Fruit fly (Drosophila melanogaster): Measurements from ENCODE around the gene ergic53.

ergic53 gene

dm6 chr3L:8547104-8547523 is 12.3 kb downstream of the ergic53 start (continued):
- peak; percentile 85 for TF ChIP-seq ATbp (GFP tag; optimal IDR thresholded peaks at IDR 0.05)
- TF ChIP-seq NK7.1 (GFP tag; optimal IDR thresholded peaks at IDR 0.05): peak; percentile 28
- TF ChIP-seq CG1792 (GFP tag; optimal IDR thresholded peaks at IDR 0.05): peak; percentile 34
- TF ChIP-seq HLH54F (GFP tag; optimal IDR thresholded peaks at IDR 0.05): peak; percentile 74
- peak; percentile 90 for TF ChIP-seq nmo (GFP tag; optimal IDR thresholded peaks at IDR 0.05)
- peak; percentile 14 for TF ChIP-seq CG3065 (GFP tag; optimal IDR thresholded peaks at IDR 0.05)
- TF ChIP-seq cwo (GFP tag; optimal IDR thresholded peaks at IDR 0.05): peak; percentile 80
- peak; percentile 79 for TF ChIP-seq tap (tag; optimal IDR thresholded peaks at IDR 0.05)
- TF ChIP-seq CG6813 (GFP tag; optimal IDR thresholded peaks at IDR 0.05): peak; percentile 78
- peak; percentile 78 for TF ChIP-seq Hr3 (GFP tag; optimal IDR thresholded peaks at IDR 0.05)
- TF ChIP-seq CG1529 (GFP tag; optimal IDR thresholded peaks at IDR 0.05): peak; percentile 77
- peak; percentile 55 for TF ChIP-seq CG8290 (GFP tag; optimal IDR thresholded peaks at IDR 0.05)
- peak in 1 of 2 experiments; percentile 71 for TF ChIP-seq CG8290 (tag; optimal IDR thresholded peaks at IDR 0.05)
- TF ChIP-seq CG18599 (GFP tag; optimal IDR thresholded peaks at IDR 0.05): peak; percentile 92
- no peak for TF ChIP-seq yki (optimal IDR thresholded peaks at IDR 0.05)
- no peak for TF ChIP-seq z (GFP tag; IDR thresholded peaks at IDR 0.05)
- TF ChIP-seq Atf3 (GFP tag; optimal IDR thresholded peaks at IDR 0.05): peak; percentile 55
- peak; percentile 82 for TF ChIP-seq pho (GFP tag; optimal IDR thresholded peaks at IDR 0.05)
- TF ChIP-seq br (optimal IDR thresholded peaks at IDR 0.05): no peak
- TF ChIP-seq cato (GFP tag; optimal IDR thresholded peaks at IDR 0.05; ENCODE audit: borderline replicate concordance): peak; percentile 44
- TF ChIP-seq CG8281 (tag; optimal IDR thresholded peaks at IDR 0.05): peak; percentile 78
- TF ChIP-seq CG15514 (GFP tag; optimal IDR thresholded peaks at IDR 0.05): peak; percentile 70
- TF ChIP-seq Gsc (GFP tag; IDR thresholded peaks at IDR 0.05): no peak
- no peak for TF ChIP-seq pfk (GFP tag; optimal IDR thresholded peaks at IDR 0.05)
- TF ChIP-seq danr (GFP tag; IDR thresholded peaks at IDR 0.05): peak; percentile 77
- TF ChIP-seq CG31365 (tag; optimal IDR thresholded peaks at IDR 0.05): peak; percentile 29
- peak; percentile 78 for TF ChIP-seq CG30431 (GFP tag; optimal IDR thresholded peaks at IDR 0.05)
- peak; percentile 88 for TF ChIP-seq CG12299 (tag; optimal IDR thresholded peaks at IDR 0.05)
- no peak for TF ChIP-seq cad (GFP tag; optimal IDR thresholded peaks at IDR 0.05)
- peak; percentile 93 for TF ChIP-seq CG7556 (GFP tag; optimal IDR thresholded peaks at IDR 0.05)
- peak; percentile 58 for TF ChIP-seq eyg (GFP tag; optimal IDR thresholded peaks at IDR 0.05)
- TF ChIP-seq fd3F (GFP tag; optimal IDR thresholded peaks at IDR 0.05): peak; percentile 91
- no peak for TF ChIP-seq fd102C (GFP tag; optimal IDR thresholded peaks at IDR 0.05)
- TF ChIP-seq CG12071 (GFP tag; optimal IDR thresholded peaks at IDR 0.05): peak; percentile 83
- TF ChIP-seq CG14860 (GFP tag; IDR thresholded peaks at IDR 0.05; ENCODE audit: partially characterized antibody): no peak
- TF ChIP-seq bcd (GFP tag; optimal IDR thresholded peaks at IDR 0.05): peak; percentile 85
- TF ChIP-seq CG4404 (GFP tag; IDR thresholded peaks at IDR 0.05): peak; percentile 68
- peak; percentile 74 for TF ChIP-seq zfh2 (GFP tag; optimal IDR thresholded peaks at IDR 0.05)
- no peak for TF ChIP-seq sc (optimal IDR thresholded peaks at IDR 0.05)
- TF ChIP-seq sc (GFP tag; optimal IDR thresholded peaks at IDR 0.05): peak; percentile 67
- no peak for TF ChIP-seq CG43689 (GFP tag; IDR thresholded peaks at IDR 0.05)
- TF ChIP-seq CG11085 (GFP tag; IDR thresholded peaks at IDR 0.05): peak; percentile 64
- TF ChIP-seq CG14441 (GFP tag; IDR thresholded peaks at IDR 0.05): peak; percentile 80
- peak; percentile 49 for TF ChIP-seq MTF-1 (GFP tag; optimal IDR thresholded peaks at IDR 0.05; ENCODE audit: borderline replicate concordance)
- TF ChIP-seq amos (GFP tag; IDR thresholded peaks at IDR 0.05; ENCODE audit: partially characterized antibody): no peak
- peak; percentile 26; the same call in 1 of the 2 replicates for TF ChIP-seq CG8765 (GFP tag; IDR thresholded peaks at IDR 0.05)
- TF ChIP-seq CG6765 (GFP tag; optimal IDR thresholded peaks at IDR 0.05): peak; percentile 91
- TF ChIP-seq CG9609 (GFP tag; optimal IDR thresholded peaks at IDR 0.05): peak; percentile 39
- peak in 1 of 2 experiments; percentile 37 for TF ChIP-seq Hr78 (GFP tag; optimal IDR thresholded peaks at IDR 0.05)
- TF ChIP-seq Stat92E (GFP tag; optimal IDR thresholded peaks at IDR 0.05): no peak
- peak; percentile 67 for TF ChIP-seq zen (tag; optimal IDR thresholded peaks at IDR 0.05)

Data from whole organism, embryonic.